Worm (Caenorhabditis elegans): Measurements from ENCODE around the gene DC2.5.
A peak's percentile ranks its signal among the peaks of the same experiment; 100 is the strongest.

The DC2.5 gene

ce11 chrV:215697-216096, 3.1 kb upstream of the DC2.5 start:
- TF ChIP-seq F49E8.2 (tag; optimal IDR thresholded peaks at IDR 0.05; ENCODE audit: insufficient read depth) = no peak
- no peak for TF ChIP-seq F55B11.4 (tag; optimal IDR thresholded peaks at IDR 0.05; ENCODE audit: borderline replicate concordance, insufficient read depth)
- TF ChIP-seq ceh-27 (GFP tag; optimal IDR thresholded peaks at IDR 0.05) = no peak
- TF ChIP-seq cebp-2 (GFP tag; IDR thresholded peaks at IDR 0.05) = no peak
- no peak for TF ChIP-seq bed-1 (GFP tag; IDR thresholded peaks at IDR 0.05)
- no peak for TF ChIP-seq lin-54 (GFP tag; optimal IDR thresholded peaks at IDR 0.05)
- no peak for TF ChIP-seq ama-1 (optimal IDR thresholded peaks at IDR 0.05)
- TF ChIP-seq ama-1 (GFP tag; optimal IDR thresholded peaks at IDR 0.05) = no peak
- no peak for TF ChIP-seq zfh-2 (GFP tag; conservative IDR thresholded peaks at IDR 0.05)
- TF ChIP-seq hlh-26 (GFP tag; conservative IDR thresholded peaks at IDR 0.05) = no peak
- TF ChIP-seq ceh-58 (GFP tag; IDR thresholded peaks at IDR 0.05) = no peak
- TF ChIP-seq snpc-1.1 (tag; optimal IDR thresholded peaks at IDR 0.05; ENCODE audit: insufficient read depth) = no peak
- TF ChIP-seq ztf-6 (GFP tag; IDR thresholded peaks at IDR 0.05) = no peak

- TF ChIP-seq nhr-80 (tag; optimal IDR thresholded peaks at IDR 0.05) = peak; percentile 51
- TF ChIP-seq Y79H2A.3 (GFP tag; conservative IDR thresholded peaks at IDR 0.05) = no peak
- no peak for TF ChIP-seq attf-5 (GFP tag; optimal IDR thresholded peaks at IDR 0.05)
- TF ChIP-seq efl-1 (GFP tag; optimal IDR thresholded peaks at IDR 0.05) = no peak
- TF ChIP-seq sdz-38 (tag; optimal IDR thresholded peaks at IDR 0.05) = no peak
Measured at ce11 chrV:211388-212168, 1.0 kb downstream of the DC2.5 start.

DNA sequence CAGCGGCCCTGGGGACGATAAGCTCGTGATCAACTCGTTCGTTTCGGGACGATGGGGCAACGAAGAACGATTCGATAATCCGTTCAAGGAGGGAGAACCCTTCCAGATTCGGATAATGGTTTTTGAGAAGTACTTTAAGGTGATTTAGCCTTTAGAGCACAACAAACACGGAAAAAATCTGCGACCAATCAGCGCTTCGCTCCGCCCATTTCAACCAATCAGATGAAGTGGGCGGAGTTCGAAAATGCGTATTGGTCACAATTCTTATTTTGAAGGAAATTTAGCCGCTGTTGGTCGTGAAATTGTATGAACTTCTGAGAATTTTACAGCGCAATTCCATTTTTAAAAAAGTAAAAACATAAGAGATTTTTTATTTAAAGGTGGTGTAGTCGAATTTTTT, 5.8 kb downstream of the DC2.5 start:
- TF ChIP-seq nfyb-1 (GFP tag; IDR thresholded peaks at IDR 0.05) = peak; percentile 67; the same call in 1 of the 2 replicates
- no peak for TF ChIP-seq tbp1 (GFP tag; optimal IDR thresholded peaks at IDR 0.05)

DNA sequence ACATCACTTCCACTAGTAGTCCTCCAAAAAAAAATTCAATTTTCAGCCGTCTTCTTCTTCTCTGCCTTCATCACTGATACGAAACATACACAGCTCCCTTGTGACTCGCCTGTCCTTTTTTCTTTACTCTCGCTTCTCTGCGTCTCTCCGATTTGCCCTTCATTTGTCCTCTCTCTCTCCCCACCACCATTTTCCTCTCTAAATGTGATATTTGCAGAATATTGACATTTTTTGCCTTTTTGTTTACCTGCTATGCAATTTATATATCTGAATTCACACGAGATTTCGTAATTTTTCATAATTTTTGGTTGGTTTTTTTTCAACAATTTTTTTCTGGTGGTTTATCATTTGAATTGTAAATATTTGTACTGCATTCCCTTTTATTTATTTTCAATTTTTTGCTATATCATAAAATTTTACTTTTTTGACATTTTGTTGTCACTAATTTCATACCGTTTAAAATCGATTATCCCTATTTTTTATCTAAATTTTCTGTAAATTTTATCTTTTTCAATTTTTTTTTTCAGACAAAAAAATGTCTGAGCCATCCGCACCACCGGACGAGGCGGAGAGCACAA, 8.6 kb downstream of the DC2.5 start, which contains the start of gene lec-12:
Gene lec-12 (plus strand): TSS at position 528 of the 578 bp plus-strand sequence.
- TF ChIP-seq pha-4 (tag; optimal IDR thresholded peaks at IDR 0.05) (peak; percentile 32), nhr-80 (tag; optimal IDR thresholded peaks at IDR 0.05) (peak; percentile 56), ama-1 (optimal IDR thresholded peaks at IDR 0.05) (no peak), ama-1 (GFP tag; optimal IDR thresholded peaks at IDR 0.05) (no peak), lin-40 (tag; optimal IDR thresholded peaks at IDR 0.05) (peak; percentile 28), ceh-58 (GFP tag; IDR thresholded peaks at IDR 0.05) (no peak), hmg-1.2 (GFP tag; IDR thresholded peaks at IDR 0.05) (peak; percentile 79; the same call in 1 of the 2 replicates), B0336.3 (GFP tag; IDR thresholded peaks at IDR 0.05) (0 out of 2 replicates have a peak, but pooled peaks have one; percentile 38), zfh-2 (GFP tag; conservative IDR thresholded peaks at IDR 0.05) (0 out of 2 replicates have a peak, but pooled peaks have one; percentile 16), attf-5 (GFP tag; optimal IDR thresholded peaks at IDR 0.05) (peak; percentile 21), cebp-1 (GFP tag; IDR thresholded peaks at IDR 0.05) (peak; percentile 12; the same call in 1 of the 2 replicates), cebp-1 (tag; optimal IDR thresholded peaks at IDR 0.05) (peak; percentile 82), nhr-120 (GFP tag; IDR thresholded peaks at IDR 0.05) (no peak), hlh-26 (GFP tag; conservative IDR thresholded peaks at IDR 0.05) (no peak), Y67H2A.10 (GFP tag; conservative IDR thresholded peaks at IDR 0.05) (no peak), snpc-1.1 (tag; optimal IDR thresholded peaks at IDR 0.05; ENCODE audit: insufficient read depth) (no peak), ceh-40 (GFP tag; IDR thresholded peaks at IDR 0.05) (no peak), atf-7 (tag; optimal IDR thresholded peaks at IDR 0.05) (no peak), K12H6.12 (tag; optimal IDR thresholded peaks at IDR 0.05) (no peak), let-526 (GFP tag; IDR thresholded peaks at IDR 0.05) (no peak)
